Worm (Caenorhabditis elegans) whole organism, L4 larva: ENCODE data around the gene T16G1.18.
A peak's percentile ranks its signal among the peaks of the same experiment; 100 is the strongest.

ENCODE experiments used
- F10B5.3 ChIP-seq: sonication (generic microtip); optimal IDR thresholded peaks from 2 replicates; lab custom pipeline; 2016; ENCODE audit warnings: mild to moderate bottlenecking, missing genetic modification characterization, missing compliant biosample characterization
- F49E8.2 ChIP-seq: sonication (generic microtip); optimal IDR thresholded peaks from 2 replicates; lab custom pipeline; 2016; ENCODE audit warnings: missing compliant biosample characterization, mild to moderate bottlenecking, missing genetic modification characterization, borderline replicate concordance
- ZK337.2 ChIP-seq: fragments of 200-800 bp; sonication (Bioruptor generic); IDR thresholded peaks from 2 replicates; pipeline ENCODE4 v1.3.6; 2022; ENCODE audit warnings: missing genetic modification reagents, missing genetic modification characterization, missing compliant biosample characterization
- arid-1 ChIP-seq: fragments of 200-800 bp; sonication (Bioruptor generic); conservative IDR thresholded peaks from 2 replicates; pipeline ENCODE4 v1.3.6; 2022; ENCODE audit warnings: missing genetic modification reagents, missing genetic modification characterization, missing compliant biosample characterization
- attf-4 ChIP-seq: sonication (generic microtip); optimal IDR thresholded peaks from 3 replicates; lab custom pipeline; 2017; ENCODE audit warnings: missing biosample characterization, missing genetic modification characterization
- ceh-20 ChIP-seq: fragments of 200-800 bp; sonication (Bioruptor generic); IDR thresholded peaks from 2 replicates; pipeline ENCODE4 v1.3.6; 2022; ENCODE audit warnings: missing genetic modification reagents, missing genetic modification characterization, missing compliant biosample characterization
- ceh-44 ChIP-seq: fragments of 200-800 bp; sonication (Bioruptor generic); IDR thresholded peaks from 2 replicates; pipeline ENCODE4 v1.3.6; 2022; ENCODE audit warnings: missing genetic modification reagents, missing genetic modification characterization, missing compliant biosample characterization
- ceh-82 ChIP-seq: sonication (generic microtip); optimal IDR thresholded peaks from 2 replicates; lab custom pipeline; 2017; ENCODE audit warnings: missing biosample characterization, missing genetic modification characterization
- dmd-9 ChIP-seq: fragments of 200-800 bp; sonication (Bioruptor generic); IDR thresholded peaks from 2 replicates; pipeline ENCODE4 v1.3.6; 2022; ENCODE audit warnings: missing genetic modification reagents, missing genetic modification characterization, missing compliant biosample characterization
- dpl-1 ChIP-seq: fragments of 150-350 bp; optimal IDR thresholded peaks from 2 replicates; lab custom pipeline; 2014; ENCODE audit warnings: missing biosample characterization, missing genetic modification reagents, missing genetic modification characterization
- dve-1 ChIP-seq: sonication (generic microtip); optimal IDR thresholded peaks from 2 replicates; lab custom pipeline; 2017; ENCODE audit warnings: antibody characterized with exemption, mild to moderate bottlenecking, missing genetic modification characterization, missing compliant biosample characterization; ENCODE audit not compliant: insufficient read depth
- egl-27 ChIP-seq: sonication (generic microtip); optimal IDR thresholded peaks from 3 replicates; lab custom pipeline; 2017; ENCODE audit warnings: missing biosample characterization, missing genetic modification reagents, missing genetic modification characterization
- hif-1 ChIP-seq, 2 experiments: sonication (generic microtip); optimal IDR thresholded peaks; 2 replicates each; lab custom pipeline; 2016 to 2017; ENCODE audit warnings: missing compliant biosample characterization in 2 of 2, missing genetic modification characterization in 2 of 2, missing genetic modification reagents in 2 of 2, missing genotype in 2 of 2, mild to moderate bottlenecking in 1 of 2
- hlh-30 ChIP-seq: sonication (generic microtip); optimal IDR thresholded peaks from 2 replicates; lab custom pipeline; 2017; ENCODE audit warnings: antibody characterized with exemption, mild to moderate bottlenecking, missing genetic modification characterization, missing compliant biosample characterization; ENCODE audit not compliant: insufficient read depth
- lin-1 ChIP-seq: fragments of 200-800 bp; sonication (Bioruptor generic); IDR thresholded peaks from 2 replicates; pipeline ENCODE4 v1.3.6; 2022; ENCODE audit warnings: missing genetic modification reagents, missing genetic modification characterization, missing compliant biosample characterization
- lin-13 ChIP-seq: fragments of 150-350 bp; optimal IDR thresholded peaks from 2 replicates; lab custom pipeline; 2014; ENCODE audit warnings: missing biosample characterization, missing genetic modification reagents, missing genetic modification characterization
- lin-39 ChIP-seq: fragments of 150-350 bp; optimal IDR thresholded peaks from 2 replicates; lab custom pipeline; 2014; ENCODE audit warnings: missing biosample characterization, missing genetic modification reagents, missing genetic modification characterization
- lir-3 ChIP-seq: sonication (generic microtip); optimal IDR thresholded peaks from 2 replicates; lab custom pipeline; 2016; ENCODE audit warnings: mild to moderate bottlenecking, missing genetic modification characterization, missing compliant biosample characterization
- mdl-1 ChIP-seq, 2 experiments: fragments of 150-350 bp in 1 of 2; sonication (generic microtip) in 1 of 2; optimal IDR thresholded peaks; 2 replicates each; lab custom pipeline; 2014 to 2017; ENCODE audit warnings: missing biosample characterization in 2 of 2, missing genetic modification characterization in 2 of 2
- mxl-3 ChIP-seq: fragments of 200-800 bp; sonication (Bioruptor generic); optimal IDR thresholded peaks from 2 replicates; lab custom pipeline; 2018; ENCODE audit warnings: mild to moderate bottlenecking, missing genetic modification characterization, missing compliant biosample characterization
- nhr-102 ChIP-seq: sonication (generic microtip); optimal IDR thresholded peaks from 2 replicates; lab custom pipeline; 2016; ENCODE audit warnings: mild to moderate bottlenecking, missing genetic modification characterization, moderate library complexity, missing compliant biosample characterization
- nhr-11 ChIP-seq: fragments of 150-350 bp; optimal IDR thresholded peaks from 2 replicates; lab custom pipeline; 2014; ENCODE audit warnings: missing biosample characterization, missing genetic modification characterization
- nhr-6 ChIP-seq: fragments of 150-350 bp; optimal IDR thresholded peaks from 2 replicates; lab custom pipeline; 2014; ENCODE audit warnings: missing biosample characterization, missing genetic modification characterization
- nhr-76 ChIP-seq: fragments of 150-350 bp; optimal IDR thresholded peaks from 2 replicates; lab custom pipeline; 2014; ENCODE audit warnings: missing biosample characterization, missing genetic modification characterization
- nhr-77 ChIP-seq: fragments of 150-350 bp; optimal IDR thresholded peaks from 2 replicates; lab custom pipeline; 2014; ENCODE audit warnings: missing biosample characterization, missing genetic modification characterization
- php-3 ChIP-seq: fragments of 200-800 bp; sonication (Bioruptor generic); IDR thresholded peaks from 2 replicates; pipeline ENCODE4 v1.3.6; 2022; ENCODE audit warnings: missing genetic modification reagents, missing genetic modification characterization, missing compliant biosample characterization
- pqm-1 ChIP-seq: sonication (generic microtip); optimal IDR thresholded peaks from 2 replicates; lab custom pipeline; 2017; ENCODE audit warnings: missing biosample characterization, missing genetic modification characterization
- snpc-1.2 ChIP-seq: fragments of 200-800 bp; sonication (Bioruptor generic); IDR thresholded peaks from 2 replicates; pipeline ENCODE4 v1.3.6; 2022; ENCODE audit warnings: missing genetic modification reagents, missing genetic modification characterization, missing compliant biosample characterization
- tag-97 ChIP-seq: fragments of 200-800 bp; sonication (Bioruptor generic); IDR thresholded peaks from 2 replicates; pipeline ENCODE4 v1.3.6; 2022; ENCODE audit warnings: missing genetic modification characterization, missing compliant biosample characterization
- unc-130 ChIP-seq: sonication (generic microtip); optimal IDR thresholded peaks from 2 replicates; lab custom pipeline; 2016; ENCODE audit warnings: missing genetic modification reagents, missing genetic modification characterization, missing compliant biosample characterization
- unc-39 ChIP-seq: sonication (generic microtip); optimal IDR thresholded peaks from 2 replicates; lab custom pipeline; 2017; ENCODE audit warnings: missing biosample characterization, missing genetic modification characterization
- unc-62 ChIP-seq, 3 experiments: fragments of 150-350 bp in 1 of 3; sonication (generic microtip); optimal IDR thresholded peaks in 2 of 3; peaks in 1 of 3; 1 replicate in 1 of 3; 2 replicates in 2 of 3; lab custom pipeline; 2014 to 2017; ENCODE audit warnings: missing biosample characterization in 3 of 3, missing genetic modification characterization in 3 of 3, missing genetic modification reagents in 3 of 3, missing genotype in 1 of 3
- vab-7 ChIP-seq: fragments of 200-800 bp; sonication (Bioruptor generic); IDR thresholded peaks from 2 replicates; pipeline ENCODE4 v1.3.6; 2022; ENCODE audit warnings: missing genetic modification reagents, missing genetic modification characterization, missing compliant biosample characterization
- zag-1 ChIP-seq: fragments of 150-350 bp; optimal IDR thresholded peaks from 2 replicates; lab custom pipeline; 2014; ENCODE audit warnings: missing biosample characterization, missing genetic modification characterization
- zip-2 ChIP-seq: fragments of 150-350 bp; optimal IDR thresholded peaks from 2 replicates; lab custom pipeline; 2014; ENCODE audit warnings: missing biosample characterization, missing genetic modification characterization

Gene T16G1.18

DNA sequence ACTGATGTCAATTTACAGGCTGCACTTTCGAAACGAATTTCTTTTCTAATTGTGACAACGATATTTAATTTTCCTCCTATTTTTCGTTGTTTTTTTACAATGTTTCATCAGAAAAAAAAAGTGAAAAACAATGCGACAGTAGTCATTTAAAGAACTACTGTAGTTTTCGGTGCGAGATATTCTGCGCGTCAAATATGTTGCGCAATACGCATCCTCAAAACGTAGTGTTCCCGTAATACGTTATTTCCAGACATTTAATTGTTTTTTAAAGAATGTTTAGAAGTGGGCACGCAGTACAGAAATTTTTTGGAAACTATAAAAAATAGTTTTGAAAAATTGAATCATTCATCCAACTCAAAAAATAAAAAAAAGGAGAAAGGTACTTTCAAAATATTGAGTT is 22.9 kb downstream of the T16G1.18 start:
- TF ChIP-seq zag-1, result no peak
- peak in 1 of 2 experiments; percentile 59 for TF ChIP-seq unc-62 (GFP tag; optimal IDR thresholded peaks at IDR 0.05 in 1 of 2; lab: Kevin White, UChicago)
- no peak for TF ChIP-seq unc-62 (tag; optimal IDR thresholded peaks at IDR 0.05; lab: Kevin White, UChicago)
- TF ChIP-seq lin-1 (GFP tag; lab: Robert Waterston, UW), result no peak

ce11 chrV:12987061-12987460 is 36.0 kb downstream of the T16G1.18 start, which contains the start of gene shw-3:
TSS of gene shw-3 (minus strand) at chrV:12987161.
- TF ChIP-seq dpl-1 (GFP tag; lab: Kevin White, UChicago), result no peak
- TF ChIP-seq tag-97 (GFP tag; lab: Robert Waterston, UW), result no peak
- no peak for TF ChIP-seq F49E8.2 (tag; lab: Kevin White, UChicago)
- TF ChIP-seq hif-1 (tag; optimal IDR thresholded peaks at IDR 0.05; lab: Kevin White, UChicago), result no peak
- TF ChIP-seq ceh-44, result no peak
- no peak for TF ChIP-seq attf-4 (tag; lab: Kevin White, UChicago)
- no peak for TF ChIP-seq ZK337.2
- no peak for TF ChIP-seq nhr-77
- no peak for TF ChIP-seq snpc-1.2 (GFP tag; lab: Robert Waterston, UW)
- TF ChIP-seq php-3, result no peak
- TF ChIP-seq nhr-76 (tag; lab: Kevin White, UChicago), result no peak
- no peak for TF ChIP-seq lin-13 (GFP tag; lab: Kevin White, UChicago)

DNA sequence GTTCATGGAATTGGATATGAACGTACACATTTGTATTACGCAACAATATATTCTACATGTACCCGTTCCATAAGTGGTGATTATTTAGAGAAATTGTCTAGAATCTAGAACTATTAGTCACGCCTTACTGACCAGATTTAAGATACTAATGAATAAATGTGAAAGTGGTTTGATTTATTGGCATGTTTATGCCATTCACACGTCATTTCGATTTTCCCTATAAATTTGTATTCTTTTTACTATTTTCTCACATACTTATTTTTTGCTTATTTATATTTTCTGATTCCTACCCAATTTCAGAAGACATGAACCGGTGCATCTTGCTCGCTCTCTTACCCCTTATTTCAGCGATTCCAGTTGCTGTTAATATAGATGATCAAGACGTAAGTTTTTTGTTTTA is 37.2 kb downstream of the T16G1.18 start, which contains the start of gene F15B9.8:
Gene F15B9.8, plus strand, starts transcription at position 301 of the 400 bp plus-strand sequence.
- no peak for TF ChIP-seq unc-130 (GFP tag; lab: Kevin White, UChicago)
- TF ChIP-seq vab-7, result no peak
- no peak for TF ChIP-seq ZK337.2

DNA sequence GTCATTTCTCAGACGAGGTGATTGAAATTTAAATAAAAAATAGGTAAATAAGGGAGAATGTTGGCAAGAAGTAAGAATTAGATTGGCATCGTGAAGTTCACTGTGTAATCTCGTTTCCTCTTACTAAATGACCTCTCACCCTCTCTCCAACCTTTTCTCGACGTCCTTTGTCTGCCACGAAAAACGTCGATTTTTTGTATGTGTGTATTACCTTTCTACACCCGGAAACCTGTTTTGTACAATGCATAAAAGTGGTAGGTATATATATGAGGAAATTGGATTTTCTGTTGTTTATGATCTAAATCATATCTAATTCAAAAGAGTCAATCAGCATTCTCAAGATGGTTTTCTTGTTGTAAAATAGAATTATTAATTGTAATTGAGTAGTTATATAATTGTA is 41.8 kb downstream of the T16G1.18 start, which contains the start of the genes F15B9.11 and dsl-7:
Gene F15B9.11, minus strand, starts transcription at position 5 of the 400 bp plus-strand sequence.
Gene dsl-7, plus strand, starts transcription at position 260 of the 400 bp plus-strand sequence.
- TF ChIP-seq mxl-3 (GFP tag; lab: Kevin White, UChicago) (no peak), nhr-11 (tag; lab: Kevin White, UChicago) (no peak), zip-2 (tag; lab: Kevin White, UChicago) (no peak), lir-3 (tag; lab: Kevin White, UChicago) (no peak), F10B5.3 (tag; lab: Kevin White, UChicago) (no peak), dve-1 (no peak), nhr-102 (tag; lab: Kevin White, UChicago) (no peak), dmd-9 (GFP tag; lab: Robert Waterston, UW) (no peak), ceh-82 (tag; lab: Kevin White, UChicago) (no peak), nhr-6 (tag; lab: Kevin White, UChicago) (no peak), hlh-30 (tag; lab: Kevin White, UChicago) (no peak), mdl-1 (tag; optimal IDR thresholded peaks at IDR 0.05; lab: Kevin White, UChicago) (no peak), lin-39 (tag; lab: Kevin White, UChicago) (no peak), ceh-44 (no peak), unc-39 (no peak), lin-13 (GFP tag; lab: Kevin White, UChicago) (no peak), arid-1 (GFP tag; lab: Robert Waterston, UW) (no peak), egl-27 (tag; lab: Kevin White, UChicago) (no peak), pqm-1 (no peak), ceh-20 (no peak)
